Worm (Caenorhabditis elegans): ENCODE results near the gene sam-10.

sam-10 gene

ce11 chrII:13300590-13300989, 29.7 kb downstream of the sam-10 start:
- TF ChIP-seq ctbp-1 (GFP tag; IDR thresholded peaks at IDR 0.05) (no peak), D1046.2 (GFP tag; IDR thresholded peaks at IDR 0.05) (0 out of 2 replicates have a peak, but pooled peaks have one; percentile 14), set-16 (GFP tag; IDR thresholded peaks at IDR 0.05) (peak; percentile 71)

ce11 chrII:13299166-13299805, 31.0 kb downstream of the sam-10 start:
- TF ChIP-seq madf-9 (GFP tag; conservative IDR thresholded peaks at IDR 0.05) (0 out of 2 replicates have a peak, but pooled peaks have one; percentile 20), tra-1 (GFP tag; IDR thresholded peaks at IDR 0.05) (peak; percentile 66; the same call in 1 of the 2 replicates), lin-1 (GFP tag; IDR thresholded peaks at IDR 0.05) (peak; percentile 45; the same call in 1 of the 2 replicates), php-3 (GFP tag; IDR thresholded peaks at IDR 0.05) (peak; percentile 59; the same call in 1 of the 2 replicates), ztf-11 (tag; optimal IDR thresholded peaks at IDR 0.05) (no peak), aha-1 (tag) (peak; percentile 91), mes-2 (tag; optimal IDR thresholded peaks at IDR 0.05; ENCODE audit: poor library complexity, severe bottlenecking) (peak; percentile 53), dmd-6 (GFP tag; IDR thresholded peaks at IDR 0.05) (peak; percentile 95), nhr-77 (tag; optimal IDR thresholded peaks at IDR 0.05) (peak; percentile 40), hmg-1.1 (GFP tag; IDR thresholded peaks at IDR 0.05) (no peak), saeg-2 (GFP tag; IDR thresholded peaks at IDR 0.05) (no peak), pqm-1 (tag; optimal IDR thresholded peaks at IDR 0.05) (peak; percentile 87), mdl-1 (tag; optimal IDR thresholded peaks at IDR 0.05) (peak in 1 of 2 experiments; percentile 15), nhr-28 (tag; optimal IDR thresholded peaks at IDR 0.05) (peak; percentile 74), lsy-2 (tag; optimal IDR thresholded peaks at IDR 0.05) (peak in 1 of 2 experiments; percentile 15), mxl-2 (GFP tag; conservative IDR thresholded peaks at IDR 0.05) (0 out of 2 replicates have a peak, but pooled peaks have one; percentile 13), dve-1 (tag; optimal IDR thresholded peaks at IDR 0.05; ENCODE audit: insufficient read depth) (peak; percentile 67), hif-1 (tag; optimal IDR thresholded peaks at IDR 0.05) (peak in 1 of 2 experiments; percentile 27), lin-39 (tag; optimal IDR thresholded peaks at IDR 0.05) (no peak), hlh-30 (tag; optimal IDR thresholded peaks at IDR 0.05; ENCODE audit: insufficient read depth) (peak; percentile 69), hlh-11 (tag; optimal IDR thresholded peaks at IDR 0.05) (peak; percentile 81), rbr-2 (tag; optimal IDR thresholded peaks at IDR 0.05) (no peak), daf-16 (GFP tag; optimal IDR thresholded peaks at IDR 0.05) (no peak), daf-16 (tag; optimal IDR thresholded peaks at IDR 0.05) (peak; percentile 77)

ce11 chrII:13298534-13298933, 31.8 kb downstream of the sam-10 start:
- TF ChIP-seq ceh-32 (tag; optimal IDR thresholded peaks at IDR 0.05; ENCODE audit: poor library complexity) (no peak), Y105C5A.15 (GFP tag; IDR thresholded peaks at IDR 0.05) (no peak), T26A8.4 (GFP tag; IDR thresholded peaks at IDR 0.05) (no peak), daf-8 (GFP tag; IDR thresholded peaks at IDR 0.05) (no peak), nhr-77 (tag; optimal IDR thresholded peaks at IDR 0.05) (peak; percentile 84), mdl-1 (tag; optimal IDR thresholded peaks at IDR 0.05) (peak; percentile 79), T20F7.1 (GFP tag; optimal IDR thresholded peaks at IDR 0.05) (peak; percentile 20), aly-2 (tag; optimal IDR thresholded peaks at IDR 0.05) (no peak), dmd-6 (GFP tag; IDR thresholded peaks at IDR 0.05) (peak; percentile 94), hmg-1.1 (GFP tag; IDR thresholded peaks at IDR 0.05) (no peak), nhr-76 (tag; optimal IDR thresholded peaks at IDR 0.05) (no peak), spr-1 (tag; optimal IDR thresholded peaks at IDR 0.05) (no peak), nhr-237 (tag; optimal IDR thresholded peaks at IDR 0.05) (no peak), mes-2 (tag; optimal IDR thresholded peaks at IDR 0.05; ENCODE audit: poor library complexity, severe bottlenecking) (peak; percentile 50), ZK337.2 (GFP tag; IDR thresholded peaks at IDR 0.05) (no peak), zip-2 (tag; optimal IDR thresholded peaks at IDR 0.05) (no peak), madf-9 (GFP tag; conservative IDR thresholded peaks at IDR 0.05) (no peak), lin-29 (GFP tag; IDR thresholded peaks at IDR 0.05) (no peak), zfp-3 (GFP tag; conservative IDR thresholded peaks at IDR 0.05) (no peak), arid-1 (GFP tag; conservative IDR thresholded peaks at IDR 0.05) (no peak), madf-5 (GFP tag; IDR thresholded peaks at IDR 0.05) (no peak), ceh-44 (GFP tag; IDR thresholded peaks at IDR 0.05) (no peak), daf-16 (GFP tag; optimal IDR thresholded peaks at IDR 0.05) (peak in 1 of 2 experiments; percentile 84), daf-16 (tag; optimal IDR thresholded peaks at IDR 0.05) (peak; percentile 85), zag-1 (tag; optimal IDR thresholded peaks at IDR 0.05) (no peak), hlh-11 (tag; optimal IDR thresholded peaks at IDR 0.05) (peak; percentile 88), zfp-2 (tag; optimal IDR thresholded peaks at IDR 0.05) (no peak), mep-1 (tag; optimal IDR thresholded peaks at IDR 0.05) (peak; percentile 55), lin-1 (GFP tag; IDR thresholded peaks at IDR 0.05) (peak; percentile 67; the same call in 1 of the 2 replicates)
